Fruit fly (Drosophila melanogaster): Measurements from ENCODE around the gene Lsp1gamma.

Gene Lsp1gamma

DNA sequence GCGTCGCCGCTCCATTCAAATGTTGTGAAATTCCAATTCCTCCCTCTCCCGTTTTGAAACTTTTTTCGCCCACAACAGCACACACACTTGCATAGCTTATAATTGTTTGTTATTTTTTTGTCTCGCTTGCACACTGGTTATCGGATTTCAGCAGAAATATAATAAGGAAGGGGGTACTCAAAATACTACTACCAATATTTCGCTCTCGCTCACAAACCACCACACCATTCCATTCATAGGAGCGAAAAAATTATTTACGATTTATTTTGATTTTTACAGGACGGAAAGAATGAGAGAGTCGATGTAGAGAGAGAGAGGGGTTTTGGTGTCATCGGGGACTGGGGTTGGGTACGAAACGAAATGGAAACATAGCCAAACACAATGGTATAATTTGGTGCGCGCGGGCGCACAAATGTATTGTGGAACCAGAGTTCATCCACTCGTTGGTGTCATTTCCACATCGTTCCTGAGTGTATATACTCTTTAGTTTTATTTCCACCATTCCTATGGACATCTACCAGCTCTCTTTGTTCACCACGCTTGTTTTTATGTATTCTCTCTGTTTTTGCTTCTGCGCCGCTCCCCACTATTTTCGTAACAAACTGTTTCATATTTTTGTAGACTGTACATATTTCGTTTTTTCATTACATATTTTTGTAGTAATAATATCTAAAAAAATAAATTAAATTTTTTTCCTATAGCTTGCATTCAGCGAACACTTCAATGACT lies 25.9 kb upstream of the Lsp1gamma start (continued):
- TF ChIP-seq Asciz (GFP tag; optimal IDR thresholded peaks at IDR 0.05) = no peak
- peak; percentile 70 for TF ChIP-seq gro (GFP tag; optimal IDR thresholded peaks at IDR 0.05)
- peak; percentile 1 for TF ChIP-seq dmrt99B (tag; optimal IDR thresholded peaks at IDR 0.05)
- no peak for TF ChIP-seq CG11504 (tag; optimal IDR thresholded peaks at IDR 0.05)
- TF ChIP-seq CG7928 (GFP tag; optimal IDR thresholded peaks at IDR 0.05) = no peak
- no peak for TF ChIP-seq CG12236 (GFP tag; optimal IDR thresholded peaks at IDR 0.05)
- TF ChIP-seq ap (GFP tag; IDR thresholded peaks at IDR 0.05) = no peak
- no peak for TF ChIP-seq pum (GFP tag; optimal IDR thresholded peaks at IDR 0.05)
- no peak for TF ChIP-seq croc (GFP tag; conservative IDR thresholded peaks at IDR 0.05)
- peak; percentile 100 for TF ChIP-seq pfk (GFP tag; optimal IDR thresholded peaks at IDR 0.05)
- TF ChIP-seq hbn (GFP tag; IDR thresholded peaks at IDR 0.05; ENCODE audit: partially characterized antibody) = no peak
- TF ChIP-seq phol (tag; optimal IDR thresholded peaks at IDR 0.05) = no peak
- no peak for TF ChIP-seq Lim3 (GFP tag; IDR thresholded peaks at IDR 0.05)
- TF ChIP-seq CG17568 (GFP tag; optimal IDR thresholded peaks at IDR 0.05) = no peak
- TF ChIP-seq ERR (GFP tag; optimal IDR thresholded peaks at IDR 0.05) = no peak
- no peak for TF ChIP-seq CG15011 (GFP tag; optimal IDR thresholded peaks at IDR 0.05)
- TF ChIP-seq shn (GFP tag; optimal IDR thresholded peaks at IDR 0.05) = no peak
- TF ChIP-seq BEAF-32 (GFP tag; optimal IDR thresholded peaks at IDR 0.05) = no peak
- TF ChIP-seq Med (GFP tag) = peak; percentile 78
- TF ChIP-seq CG10654 (GFP tag; optimal IDR thresholded peaks at IDR 0.05) = no peak
- TF ChIP-seq CG1792 (GFP tag; optimal IDR thresholded peaks at IDR 0.05) = no peak
- no peak for TF ChIP-seq Six4 (GFP tag; optimal IDR thresholded peaks at IDR 0.05)
- no peak for TF ChIP-seq Atf3 (GFP tag; optimal IDR thresholded peaks at IDR 0.05)
- no peak for TF ChIP-seq sd (tag; optimal IDR thresholded peaks at IDR 0.05)
- no peak for TF ChIP-seq gce (GFP tag; IDR thresholded peaks at IDR 0.05)
- no peak for TF ChIP-seq CG17912 (GFP tag; optimal IDR thresholded peaks at IDR 0.05)
- peak; percentile 82 for TF ChIP-seq sens (GFP tag)
- no peak for TF ChIP-seq CG12942 (GFP tag; optimal IDR thresholded peaks at IDR 0.05)
- TF ChIP-seq Hr3 (GFP tag; optimal IDR thresholded peaks at IDR 0.05) = no peak
- TF ChIP-seq CG31441 (GFP tag; IDR thresholded peaks at IDR 0.05) = no peak
- no peak for TF ChIP-seq pan (optimal IDR thresholded peaks at IDR 0.05)
- no peak for TF ChIP-seq pan (GFP tag; optimal IDR thresholded peaks at IDR 0.05 in 1 of 2, IDR thresholded peaks at IDR 0.05 in 1 of 2)
- TF ChIP-seq tx (GFP tag; optimal IDR thresholded peaks at IDR 0.05) = no peak
- TF ChIP-seq vnd (GFP tag; IDR thresholded peaks at IDR 0.05; ENCODE audit: partially characterized antibody) = no peak
- no peak for TF ChIP-seq sna (GFP tag; IDR thresholded peaks at IDR 0.05; ENCODE audit: partially characterized antibody)
- peak; percentile 68 for TF ChIP-seq mirr (GFP tag; optimal IDR thresholded peaks at IDR 0.05)
- TF ChIP-seq slou (GFP tag; optimal IDR thresholded peaks at IDR 0.05) = no peak
- no peak for TF ChIP-seq gcm2 (GFP tag; optimal IDR thresholded peaks at IDR 0.05)
- TF ChIP-seq CG4820 (GFP tag; optimal IDR thresholded peaks at IDR 0.05) = no peak
- TF ChIP-seq CG2875 (GFP tag; optimal IDR thresholded peaks at IDR 0.05) = no peak
- TF ChIP-seq odd (GFP tag; optimal IDR thresholded peaks at IDR 0.05) = no peak
- no peak for TF ChIP-seq CG9817 (tag; optimal IDR thresholded peaks at IDR 0.05)
- TF ChIP-seq Jarid2 (GFP tag; optimal IDR thresholded peaks at IDR 0.05) = peak; percentile 13
- TF ChIP-seq CG8944 (GFP tag; optimal IDR thresholded peaks at IDR 0.05) = no peak
- TF ChIP-seq CG11723 (GFP tag; optimal IDR thresholded peaks at IDR 0.05) = no peak
- TF ChIP-seq abd-A (tag; optimal IDR thresholded peaks at IDR 0.05) = peak; percentile 99
- TF ChIP-seq bcd (GFP tag; optimal IDR thresholded peaks at IDR 0.05) = no peak
- TF ChIP-seq Sin3A (optimal IDR thresholded peaks at IDR 0.05) = no peak
- TF ChIP-seq tll (GFP tag; optimal IDR thresholded peaks at IDR 0.05) = peak in 1 of 2 experiments; percentile 23
- no peak for TF ChIP-seq CG12104 (GFP tag; optimal IDR thresholded peaks at IDR 0.05)

Measured in whole organism, embryonic.